Worm (Caenorhabditis elegans): ENCODE results near the gene nep-6.

nep-6 gene

DNA sequence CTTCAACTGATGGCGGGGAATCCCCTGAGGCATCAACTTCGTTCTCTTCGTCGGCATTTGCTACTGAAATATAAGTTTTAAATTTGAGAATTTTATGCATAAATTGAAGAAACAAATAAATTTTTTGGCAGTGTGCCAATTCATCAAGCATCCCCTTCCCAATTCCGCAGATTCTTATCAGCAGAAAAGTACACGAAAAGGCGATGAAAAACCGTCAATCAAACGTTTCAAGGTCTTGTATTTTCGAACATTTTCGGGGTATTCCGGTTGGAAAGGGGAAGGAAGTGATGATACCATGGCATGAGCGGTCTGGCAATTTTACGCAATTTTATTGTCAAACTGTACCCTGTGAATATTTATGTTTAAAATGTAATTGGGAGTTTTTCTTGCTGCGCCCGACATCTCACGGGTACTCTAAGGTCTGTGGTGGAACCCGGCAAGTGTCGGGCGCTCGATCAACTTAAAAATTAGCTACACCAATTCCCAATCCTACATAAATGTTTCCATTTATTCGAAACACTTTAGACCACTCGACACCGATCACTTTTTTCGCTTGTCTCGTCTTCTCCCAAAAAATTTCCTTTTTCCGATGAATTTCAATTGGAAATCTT lies 18.4 kb downstream of the nep-6 start:
- TF ChIP-seq T07F8.4 (tag; optimal IDR thresholded peaks at IDR 0.05) (no peak), ceh-58 (GFP tag; IDR thresholded peaks at IDR 0.05) (no peak), ZK185.1 (tag; optimal IDR thresholded peaks at IDR 0.05; ENCODE audit: poor library complexity, severe bottlenecking) (no peak), nhr-120 (GFP tag; IDR thresholded peaks at IDR 0.05) (no peak), rcor-1 (GFP tag; IDR thresholded peaks at IDR 0.05) (no peak), ets-4 (GFP tag; optimal IDR thresholded peaks at IDR 0.05) (peak; percentile 17), nfya-1 (tag; optimal IDR thresholded peaks at IDR 0.05; ENCODE audit: borderline replicate concordance, insufficient read depth) (no peak), ztf-18 (tag; optimal IDR thresholded peaks at IDR 0.05) (no peak), ceh-79 (tag; optimal IDR thresholded peaks at IDR 0.05) (no peak), Y95B8A.8 (GFP tag; IDR thresholded peaks at IDR 0.05) (no peak), sea-2 (GFP tag; IDR thresholded peaks at IDR 0.05) (no peak), D2030.7 (GFP tag; IDR thresholded peaks at IDR 0.05) (no peak), ceh-40 (GFP tag; IDR thresholded peaks at IDR 0.05) (no peak), nhr-80 (tag; optimal IDR thresholded peaks at IDR 0.05) (peak; percentile 30), ztf-28 (GFP tag; IDR thresholded peaks at IDR 0.05) (no peak), dox-1 (GFP tag; IDR thresholded peaks at IDR 0.05) (0 out of 2 replicates have a peak, but pooled peaks have one; percentile 16), snpc-4 (GFP tag; optimal IDR thresholded peaks at IDR 0.05) (no peak), snpc-4 (tag; optimal IDR thresholded peaks at IDR 0.05) (peak; percentile 3 to 75 (median 58)), unc-62 (GFP tag; optimal IDR thresholded peaks at IDR 0.05) (no peak), mxl-1 (tag; optimal IDR thresholded peaks at IDR 0.05) (no peak), lsl-1 (GFP tag; optimal IDR thresholded peaks at IDR 0.05) (no peak), akir-1 (GFP tag; optimal IDR thresholded peaks at IDR 0.05) (no peak), sdz-38 (tag; optimal IDR thresholded peaks at IDR 0.05) (no peak), egl-44 (GFP tag; IDR thresholded peaks at IDR 0.05) (no peak), ztf-6 (GFP tag; IDR thresholded peaks at IDR 0.05) (no peak), B0261.1 (tag; optimal IDR thresholded peaks at IDR 0.05) (no peak)

DNA sequence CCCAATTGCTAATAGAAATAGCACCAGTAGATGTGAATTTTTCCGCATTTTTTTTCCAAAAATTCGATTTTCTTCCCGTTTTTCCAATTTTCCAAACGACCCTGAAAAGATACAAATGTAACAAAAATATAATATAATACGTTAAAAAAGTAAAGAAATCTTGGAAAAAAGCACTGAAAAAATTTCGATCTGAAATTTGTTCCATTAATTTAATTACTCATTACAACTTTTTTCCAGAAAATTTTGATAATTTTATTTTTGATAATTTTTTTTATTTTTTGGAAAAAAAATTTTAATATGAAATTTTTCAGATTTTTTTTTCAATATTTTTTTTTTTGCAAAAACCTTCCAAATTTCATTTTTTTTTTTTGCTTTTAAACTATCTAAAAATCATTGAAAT lies 19.8 kb downstream of the nep-6 start, which contains the start of gene skpo-2:
Gene skpo-2 (minus strand): TSS at position 101 of the 400 bp plus-strand sequence.
- no peak for TF ChIP-seq nfya-2 (GFP tag; IDR thresholded peaks at IDR 0.05)

ce11 chrII:3437393-3437792 lies 20.8 kb downstream of the nep-6 start:
- TF ChIP-seq zfh-2 (GFP tag; conservative IDR thresholded peaks at IDR 0.05) (peak; percentile 58), dpl-1 (GFP tag; optimal IDR thresholded peaks at IDR 0.05) (no peak), him-1 (tag; optimal IDR thresholded peaks at IDR 0.05) (no peak), lag-1 (GFP tag; IDR thresholded peaks at IDR 0.05) (no peak), hlh-26 (GFP tag; conservative IDR thresholded peaks at IDR 0.05) (no peak), ztf-3 (GFP tag; optimal IDR thresholded peaks at IDR 0.05) (no peak), tbx-9 (tag; optimal IDR thresholded peaks at IDR 0.05; ENCODE audit: borderline replicate concordance) (no peak), lin-26 (GFP tag; IDR thresholded peaks at IDR 0.05) (no peak), attf-3 (GFP tag; conservative IDR thresholded peaks at IDR 0.05) (no peak), egrh-3 (GFP tag; IDR thresholded peaks at IDR 0.05) (peak; percentile 43; the same call in 1 of the 2 replicates), aptf-3 (GFP tag; IDR thresholded peaks at IDR 0.05) (0 out of 2 replicates have a peak, but pooled peaks have one; percentile 46), B0035.1 (tag; optimal IDR thresholded peaks at IDR 0.05) (no peak), B0019.2 (GFP tag; conservative IDR thresholded peaks at IDR 0.05) (no peak), lsy-27 (tag; optimal IDR thresholded peaks at IDR 0.05; ENCODE audit: borderline replicate concordance, insufficient read depth) (no peak)

Measured in whole organism, young adult.